Fruit fly (Drosophila melanogaster): ENCODE results near the gene okr.

okr gene

DNA sequence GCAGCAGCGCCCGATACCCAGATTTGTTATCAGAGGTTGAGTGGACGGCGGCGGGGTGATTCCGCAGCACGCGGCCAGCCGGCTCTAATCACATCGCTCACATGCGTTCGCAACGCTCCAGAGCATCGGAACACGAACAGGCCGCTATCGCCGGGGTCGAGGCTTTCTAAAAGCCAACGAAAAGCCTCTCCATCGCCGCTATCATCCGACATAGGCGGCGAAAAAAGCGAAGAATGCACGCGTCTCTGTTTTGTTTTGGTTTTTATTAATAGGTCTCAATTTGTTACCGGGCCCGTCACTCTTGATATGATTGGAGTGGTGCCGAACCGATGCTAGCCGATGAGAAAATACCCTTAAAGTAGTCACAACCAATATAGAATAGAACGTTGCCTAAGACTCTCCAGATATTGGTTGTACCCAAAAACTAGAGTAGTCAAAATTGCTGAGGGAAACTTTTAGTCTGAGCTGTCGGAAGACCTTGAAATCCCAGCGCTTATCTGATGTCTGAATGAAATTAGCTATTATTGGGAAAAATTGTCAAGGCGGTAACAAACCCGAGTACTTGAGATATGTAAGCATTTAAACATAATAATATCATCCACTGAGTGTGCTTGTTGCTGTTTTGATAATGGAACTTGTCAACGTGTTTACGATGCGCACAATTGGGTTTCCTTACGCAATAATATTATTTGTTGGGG, 49.5 kb upstream of the okr start, which contains the start of gene CG17261 (continued):
- TF ChIP-seq zfh2 (GFP tag; optimal IDR thresholded peaks at IDR 0.05) (peak; percentile 34), CG11723 (GFP tag; optimal IDR thresholded peaks at IDR 0.05) (no peak), ato (GFP tag; IDR thresholded peaks at IDR 0.05; ENCODE audit: partially characterized antibody) (no peak), ara (GFP tag; IDR thresholded peaks at IDR 0.05) (peak; percentile 27; the same call in 1 of the 2 replicates), CG7839 (tag; optimal IDR thresholded peaks at IDR 0.05) (peak; percentile 39), Xrp1 (GFP tag; IDR thresholded peaks at IDR 0.05) (no peak), CG17359 (tag; optimal IDR thresholded peaks at IDR 0.05) (peak; percentile 30), nom (GFP tag; optimal IDR thresholded peaks at IDR 0.05) (no peak), E2f1 (GFP tag; IDR thresholded peaks at IDR 0.05) (no peak), Hr3 (GFP tag; optimal IDR thresholded peaks at IDR 0.05) (peak; percentile 10), CG13894 (tag; optimal IDR thresholded peaks at IDR 0.05) (peak; percentile 16), CG16779 (GFP tag; IDR thresholded peaks at IDR 0.05) (no peak), bab2 (GFP tag; optimal IDR thresholded peaks at IDR 0.05) (peak; percentile 28), dysf (GFP tag; IDR thresholded peaks at IDR 0.05) (peak; percentile 57; the same call in 2 of the 3 replicates), CG2678 (tag; optimal IDR thresholded peaks at IDR 0.05) (peak; percentile 56), Pdp1 (GFP tag; optimal IDR thresholded peaks at IDR 0.05) (peak; percentile 35 to 90), CG4617 (GFP tag; optimal IDR thresholded peaks at IDR 0.05; ENCODE audit: borderline replicate concordance) (no peak), disco-r (GFP tag; optimal IDR thresholded peaks at IDR 0.05) (no peak), CG17186 (GFP tag; optimal IDR thresholded peaks at IDR 0.05) (no peak), sens (GFP tag) (peak; percentile 46), sens-2 (GFP tag; IDR thresholded peaks at IDR 0.05) (no peak), Drgx (GFP tag; IDR thresholded peaks at IDR 0.05) (no peak), psq (GFP tag; optimal IDR thresholded peaks at IDR 0.05) (no peak), Hr78 (GFP tag; optimal IDR thresholded peaks at IDR 0.05) (peak in 1 of 2 experiments; percentile 84), CG6175 (GFP tag; IDR thresholded peaks at IDR 0.05) (0 out of 3 replicates have a peak, but pooled peaks have one; percentile 50), Hmr (GFP tag; optimal IDR thresholded peaks at IDR 0.05) (peak; percentile 70), az2 (GFP tag; optimal IDR thresholded peaks at IDR 0.05) (peak; percentile 33), grau (tag; optimal IDR thresholded peaks at IDR 0.05) (peak; percentile 49), Tbp (GFP tag; optimal IDR thresholded peaks at IDR 0.05) (no peak), dm (GFP tag; optimal IDR thresholded peaks at IDR 0.05) (peak; percentile 21), HHEX (GFP tag; optimal IDR thresholded peaks at IDR 0.05) (peak; percentile 15), tna (GFP tag; IDR thresholded peaks at IDR 0.05; ENCODE audit: partially characterized antibody) (no peak), CG4282 (GFP tag; optimal IDR thresholded peaks at IDR 0.05) (no peak), btn (GFP tag; optimal IDR thresholded peaks at IDR 0.05) (no peak), lab (GFP tag; optimal IDR thresholded peaks at IDR 0.05) (peak; percentile 80), Adf1 (GFP tag; IDR thresholded peaks at IDR 0.05) (peak; percentile 58; the same call in 1 of the 2 replicates), slp2 (GFP tag; optimal IDR thresholded peaks at IDR 0.05) (no peak), CG11695 (GFP tag; IDR thresholded peaks at IDR 0.05) (peak; percentile 37; the same call in 1 of the 3 replicates), lilli (GFP tag; optimal IDR thresholded peaks at IDR 0.05) (peak; percentile 66), danr (GFP tag; IDR thresholded peaks at IDR 0.05) (no peak), CG12219 (GFP tag; optimal IDR thresholded peaks at IDR 0.05) (no peak), CG17385 (GFP tag; optimal IDR thresholded peaks at IDR 0.05) (peak; percentile 44), bigmax (GFP tag; optimal IDR thresholded peaks at IDR 0.05) (no peak), NFAT (GFP tag; IDR thresholded peaks at IDR 0.05) (peak; percentile 55; the same call in 1 of the 2 replicates), sd (tag; optimal IDR thresholded peaks at IDR 0.05) (peak; percentile 88), Trl (optimal IDR thresholded peaks at IDR 0.05) (no peak), Trl (GFP tag; optimal IDR thresholded peaks at IDR 0.05) (peak; percentile 37), ranshi (GFP tag; IDR thresholded peaks at IDR 0.05) (0 out of 2 replicates have a peak, but pooled peaks have one; percentile 5), pnt (GFP tag; optimal IDR thresholded peaks at IDR 0.05) (no peak), insv (GFP tag; optimal IDR thresholded peaks at IDR 0.05) (no peak)
